Worm (Caenorhabditis elegans) whole organism, L2 larva: ENCODE data around the gene twk-4.

Source experiments
- C34F6.9 ChIP-seq: fragments of 150-350 bp; optimal IDR thresholded peaks from 2 replicates; lab custom pipeline; 2014; ENCODE audit warnings: missing biosample characterization, missing genetic modification characterization
- R02D3.7 ChIP-seq: fragments of 150-350 bp; optimal IDR thresholded peaks from 2 replicates; lab custom pipeline; 2014; ENCODE audit warnings: missing biosample characterization, missing genetic modification characterization
- aly-2 ChIP-seq: fragments of 150-350 bp; optimal IDR thresholded peaks from 2 replicates; lab custom pipeline; 2014; ENCODE audit warnings: missing biosample characterization, missing genetic modification characterization
- ceh-16 ChIP-seq: fragments of 150-350 bp; optimal IDR thresholded peaks from 2 replicates; lab custom pipeline; 2014; ENCODE audit warnings: missing biosample characterization, missing genetic modification characterization
- egl-27 ChIP-seq: sonication (generic microtip); optimal IDR thresholded peaks from 3 replicates; lab custom pipeline; 2017; ENCODE audit warnings: missing biosample characterization, missing genetic modification reagents, missing genetic modification characterization
- elt-1 ChIP-seq: fragments of 150-350 bp; optimal IDR thresholded peaks from 2 replicates; lab custom pipeline; 2014; ENCODE audit warnings: missing biosample characterization, missing genetic modification characterization
- lsy-2 ChIP-seq, 2 experiments: fragments of 150-350 bp in 1 of 2; sonication (generic microtip) in 1 of 2; optimal IDR thresholded peaks; 2 replicates each; lab custom pipeline; 2014 to 2017; ENCODE audit warnings: missing biosample characterization in 2 of 2, missing genetic modification characterization in 2 of 2
- nhr-25 ChIP-seq: fragments of 150-350 bp; sonication (generic microtip); optimal IDR thresholded peaks from 3 replicates; lab custom pipeline; 2014; ENCODE audit warnings: missing biosample characterization, missing genetic modification characterization
- nhr-77 ChIP-seq: fragments of 150-350 bp; optimal IDR thresholded peaks from 2 replicates; lab custom pipeline; 2014; ENCODE audit warnings: missing biosample characterization, missing genetic modification characterization
- snpc-4 ChIP-seq: fragments of 150-350 bp; optimal IDR thresholded peaks from 2 replicates; lab custom pipeline; 2014; ENCODE audit warnings: missing biosample characterization, missing genetic modification characterization
- unc-39 ChIP-seq: fragments of 150-350 bp; optimal IDR thresholded peaks from 2 replicates; lab custom pipeline; 2014; ENCODE audit warnings: missing biosample characterization, missing genetic modification characterization
- unc-55 ChIP-seq: fragments of 150-350 bp; sonication (generic microtip); optimal IDR thresholded peaks from 3 replicates; lab custom pipeline; 2014; ENCODE audit warnings: missing biosample characterization, missing genetic modification reagents, missing genetic modification characterization
- unc-62 ChIP-seq: fragments of 150-350 bp; optimal IDR thresholded peaks from 2 replicates; lab custom pipeline; 2014; ENCODE audit warnings: missing biosample characterization, missing genetic modification reagents, missing genetic modification characterization
- zag-1 ChIP-seq: fragments of 150-350 bp; optimal IDR thresholded peaks from 2 replicates; lab custom pipeline; 2014; ENCODE audit warnings: missing biosample characterization, missing genetic modification characterization

- no peak for TF ChIP-seq aly-2 (tag; lab: Kevin White, UChicago)
- TF ChIP-seq zag-1, result no peak
- no peak for TF ChIP-seq snpc-4
- no peak for TF ChIP-seq egl-27 (tag; lab: Kevin White, UChicago)
- TF ChIP-seq nhr-25 (tag; lab: Kevin White, UChicago), result no peak
- no peak for TF ChIP-seq elt-1 (tag; lab: Kevin White, UChicago)
- TF ChIP-seq ceh-16 (tag; lab: Kevin White, UChicago), result no peak
- TF ChIP-seq R02D3.7 (tag; lab: Kevin White, UChicago), result no peak
- no peak for TF ChIP-seq C34F6.9 (tag; lab: Kevin White, UChicago)
- TF ChIP-seq unc-55 (GFP tag; lab: Kevin White, UChicago), result no peak
- no peak for TF ChIP-seq lsy-2 (tag; optimal IDR thresholded peaks at IDR 0.05; lab: Kevin White, UChicago)
- TF ChIP-seq nhr-77, result no peak
- no peak for TF ChIP-seq unc-62 (GFP tag; lab: Kevin White, UChicago)
- TF ChIP-seq unc-39 (tag; lab: Kevin White, UChicago), result no peak
These were observed 43.6 kb upstream of the twk-4 start for ce11 chrII:9237719-9238118.
